Worm (Caenorhabditis elegans) whole organism, L1 larva: ENCODE results near the gene hizr-1.

Source experiments
- C16A3.4 ChIP-seq: fragments of 150-350 bp; optimal IDR thresholded peaks from 2 replicates; lab custom pipeline; 2014; ENCODE audit warnings: missing biosample characterization, missing genetic modification characterization
- blmp-1 ChIP-seq: fragments of 150-350 bp; optimal IDR thresholded peaks from 2 replicates; lab custom pipeline; 2014; ENCODE audit warnings: missing biosample characterization, missing genetic modification characterization
- ceh-82 ChIP-seq, 3 experiments: fragments of 150-350 bp in 1 of 3; sonication (generic microtip) in 2 of 3; optimal IDR thresholded peaks; 2 replicates each; lab custom pipeline; 2014 to 2017; ENCODE audit warnings: missing biosample characterization in 3 of 3, missing genetic modification characterization in 3 of 3
- ces-1 ChIP-seq: fragments of 150-350 bp; optimal IDR thresholded peaks from 2 replicates; lab custom pipeline; 2014; ENCODE audit warnings: missing biosample characterization, missing genetic modification reagents, missing genetic modification characterization
- dpl-1 ChIP-seq, 3 experiments: fragments of 150-350 bp in 2 of 3; sonication (generic microtip) in 1 of 3; optimal IDR thresholded peaks; 2 replicates each; lab custom pipeline; 2014 to 2017; ENCODE audit warnings: missing biosample characterization in 3 of 3, missing genetic modification characterization in 3 of 3, missing genetic modification reagents in 3 of 3
- lin-39 ChIP-seq: fragments of 150-350 bp; optimal IDR thresholded peaks from 2 replicates; lab custom pipeline; 2014; ENCODE audit warnings: missing biosample characterization, missing genetic modification reagents, missing genetic modification characterization
- lsy-2 ChIP-seq, 2 experiments: fragments of 150-350 bp; optimal IDR thresholded peaks; 2 replicates each; lab custom pipeline; 2014; ENCODE audit warnings: missing biosample characterization in 2 of 2, missing genetic modification characterization in 2 of 2
- nhr-28 ChIP-seq: fragments of 150-350 bp; optimal IDR thresholded peaks from 2 replicates; lab custom pipeline; 2014; ENCODE audit warnings: missing biosample characterization, missing genetic modification characterization
- nhr-77 ChIP-seq: fragments of 150-350 bp; optimal IDR thresholded peaks from 2 replicates; lab custom pipeline; 2014; ENCODE audit warnings: missing biosample characterization, missing genetic modification characterization
- pqm-1 ChIP-seq: sonication (generic microtip); optimal IDR thresholded peaks from 3 replicates; lab custom pipeline; 2017; ENCODE audit warnings: missing biosample characterization, missing genetic modification characterization
- sox-4 ChIP-seq: sonication (generic microtip); optimal IDR thresholded peaks from 2 replicates; lab custom pipeline; 2016; ENCODE audit warnings: missing genetic modification characterization, missing compliant biosample characterization
- tbx-2 ChIP-seq: sonication (generic microtip); optimal IDR thresholded peaks from 2 replicates; lab custom pipeline; 2016; ENCODE audit warnings: missing genetic modification characterization, missing compliant biosample characterization

- TF ChIP-seq lin-39 (tag; lab: Kevin White, UChicago): no peak
- no peak for TF ChIP-seq nhr-77
- TF ChIP-seq dpl-1 (GFP tag; optimal IDR thresholded peaks at IDR 0.05; lab: Kevin White, UChicago): no peak
- TF ChIP-seq sox-4 (tag; lab: Kevin White, UChicago): no peak
- no peak for TF ChIP-seq tbx-2 (tag; lab: Kevin White, UChicago)
- TF ChIP-seq pqm-1 (tag; lab: Kevin White, UChicago): no peak
- TF ChIP-seq ces-1 (GFP tag; lab: Kevin White, UChicago): no peak
- peak; percentile 14 for TF ChIP-seq blmp-1 (tag; lab: Kevin White, UChicago)
- no peak for TF ChIP-seq nhr-28
- TF ChIP-seq C16A3.4 (tag; lab: Kevin White, UChicago): no peak
- TF ChIP-seq ceh-82 (tag; optimal IDR thresholded peaks at IDR 0.05; lab: Kevin White, UChicago): no peak
- no peak for TF ChIP-seq lsy-2 (tag; optimal IDR thresholded peaks at IDR 0.05; lab: Kevin White, UChicago)
Measured at ce11 chrX:11326827-11327226, 8.7 kb downstream of the hizr-1 start, which contains the start of gene ZK455.5.
